Worm (Caenorhabditis elegans) whole organism, young adult: Measurements from ENCODE around the gene sucl-2.

Experiments
- ama-1 ChIP-seq, 3 experiments: fragments of 150-350 bp in 1 of 3; sonication (generic microtip) in 2 of 3; optimal IDR thresholded peaks; 2 replicates each; lab custom pipeline; 2014 to 2018; ENCODE audit warnings: missing biosample characterization in 2 of 3, missing genetic modification characterization in 2 of 3, missing genetic modification reagents in 2 of 3
- nhr-179 ChIP-seq: sonication (generic microtip); optimal IDR thresholded peaks from 2 replicates; lab custom pipeline; 2016; ENCODE audit warnings: mild to moderate bottlenecking, missing genetic modification characterization, missing compliant biosample characterization
- pbrm-1 ChIP-seq: fragments of 200-800 bp; sonication (Bioruptor generic); IDR thresholded peaks from 2 replicates; pipeline ENCODE4 v1.3.6; 2022; ENCODE audit warnings: missing genetic modification reagents, missing genetic modification characterization, missing compliant biosample characterization
- pha-4 ChIP-seq: fragments of 150-350 bp; sonication (generic microtip); optimal IDR thresholded peaks from 2 replicates; lab custom pipeline; 2014; ENCODE audit warnings: missing biosample characterization, missing genetic modification reagents, missing genetic modification characterization
- sdz-38 ChIP-seq: sonication (generic microtip); optimal IDR thresholded peaks from 2 replicates; lab custom pipeline; 2016; ENCODE audit warnings: missing genotype, missing genetic modification characterization, missing compliant biosample characterization
- unc-62 ChIP-seq: fragments of 150-350 bp; optimal IDR thresholded peaks from 2 replicates; lab custom pipeline; 2014; ENCODE audit warnings: missing biosample characterization, missing genetic modification reagents, missing genetic modification characterization
- ztf-22 ChIP-seq: fragments of 200-800 bp; sonication (Bioruptor generic); optimal IDR thresholded peaks from 2 replicates; lab custom pipeline; 2018; ENCODE audit warnings: mild to moderate bottlenecking, missing genetic modification characterization, moderate library complexity, missing compliant biosample characterization

- TF ChIP-seq nhr-179 (tag; lab: Kevin White, UChicago) (no peak), pbrm-1 (no peak), unc-62 (GFP tag; lab: Kevin White, UChicago) (peak; percentile 68), sdz-38 (tag; lab: Kevin White, UChicago) (no peak), ama-1 (optimal IDR thresholded peaks at IDR 0.05; lab: Kevin White, UChicago) (no peak), ama-1 (GFP tag; optimal IDR thresholded peaks at IDR 0.05; lab: Kevin White, UChicago) (no peak), ztf-22 (GFP tag; lab: Kevin White, UChicago) (no peak), pha-4 (tag; lab: Kevin White, UChicago) (no peak)
These were observed 34.9 kb upstream of the sucl-2 start, which contains the start of gene fbxa-55 for ce11 chrIII:936037-936507.
